1 fruit fly cellular context compared by ENCODE assay signal in the genomic region with DNA sequence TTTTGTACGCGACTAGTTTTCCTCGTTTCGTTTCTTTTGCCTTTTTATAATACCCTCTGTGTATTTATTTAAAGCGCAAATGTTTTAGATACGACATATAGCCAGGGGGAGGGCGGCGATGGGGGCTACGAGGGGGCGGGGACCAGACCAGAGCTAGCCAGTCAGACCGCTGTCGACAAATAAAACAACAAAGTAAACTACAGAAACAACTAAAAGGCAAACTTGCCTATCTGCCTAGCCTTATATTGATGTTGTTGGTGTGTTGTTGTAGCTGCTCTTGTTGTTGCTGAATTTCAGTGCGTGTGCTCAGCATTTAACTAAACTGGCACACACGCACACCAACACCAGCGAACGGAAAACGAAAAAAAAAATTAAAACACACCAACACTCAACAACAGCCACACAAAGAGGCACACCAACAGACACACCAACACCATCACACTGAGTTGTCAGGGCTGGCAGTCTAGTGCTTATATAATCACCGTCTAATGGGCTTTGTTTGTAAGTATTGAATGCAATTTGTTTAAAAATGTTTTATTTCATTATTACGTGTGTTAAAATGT.
A peak's percentile ranks its signal among the peaks of the same experiment; 100 is the strongest.
TF ChIP-seq lines count a peak whose summit lies in the region.

No protein-coding gene starts in this region.

TF ChIP-seq in whole organism, embryonic, 481 proteins besides CTCF, POLR2A, EP300 and RAD21 (continued from another document and continues in another):
- TF ChIP-seq hb (GFP tag; IDR thresholded peaks at IDR 0.05; lab: Robert Waterston, UW; ENCODE audit: partially characterized antibody) (no peak), CG15073 (GFP tag; optimal IDR thresholded peaks at IDR 0.05; lab: Kevin White, UChicago) (no peak), lab (GFP tag; optimal IDR thresholded peaks at IDR 0.05; lab: Kevin White, UChicago) (peak; percentile 70), Sry-δ (GFP tag; optimal IDR thresholded peaks at IDR 0.05; lab: Kevin White, UChicago) (no peak), CG8478 (optimal IDR thresholded peaks at IDR 0.05; lab: Kevin White, UChicago) (peak; percentile 37), CG4854 (GFP tag; optimal IDR thresholded peaks at IDR 0.05; lab: Kevin White, UChicago) (no peak), CG2875 (GFP tag; optimal IDR thresholded peaks at IDR 0.05; lab: Kevin White, UChicago) (no peak), CG32772 (GFP tag; IDR thresholded peaks at IDR 0.05; lab: Robert Waterston, UW) (peak; percentile 60; the same call in 1 of the 2 replicates), CG15696 (tag; optimal IDR thresholded peaks at IDR 0.05; lab: Kevin White, UChicago) (no peak), HLH54F (GFP tag; optimal IDR thresholded peaks at IDR 0.05; lab: Kevin White, UChicago) (no peak), tup (GFP tag; optimal IDR thresholded peaks at IDR 0.05; lab: Kevin White, UChicago) (no peak), CG9609 (GFP tag; optimal IDR thresholded peaks at IDR 0.05; lab: Kevin White, UChicago) (no peak), Hmr (GFP tag; optimal IDR thresholded peaks at IDR 0.05; lab: Kevin White, UChicago) (peak; percentile 52), MESR4 (GFP tag; optimal IDR thresholded peaks at IDR 0.05; lab: Kevin White, UChicago) (no peak), kni (GFP tag; optimal IDR thresholded peaks at IDR 0.05; lab: Kevin White, UChicago) (peak; percentile 81), ase (GFP tag; IDR thresholded peaks at IDR 0.05; lab: Robert Waterston, UW) (no peak), salm (tag; optimal IDR thresholded peaks at IDR 0.05; lab: Kevin White, UChicago) (no peak), CG11696 (GFP tag; IDR thresholded peaks at IDR 0.05; lab: Robert Waterston, UW) (no peak), CG14014 (GFP tag; IDR thresholded peaks at IDR 0.05; lab: Robert Waterston, UW) (no peak), luna (GFP tag; optimal IDR thresholded peaks at IDR 0.05; lab: Kevin White, UChicago) (no peak), Ptx1 (GFP tag; IDR thresholded peaks at IDR 0.05; lab: Robert Waterston, UW) (no peak), ERR (GFP tag; optimal IDR thresholded peaks at IDR 0.05; lab: Kevin White, UChicago) (no peak), nau (GFP tag; optimal IDR thresholded peaks at IDR 0.05; lab: Kevin White, UChicago) (no peak), CG3838 (GFP tag; optimal IDR thresholded peaks at IDR 0.05; lab: Kevin White, UChicago) (peak; percentile 19), HHEX (GFP tag; optimal IDR thresholded peaks at IDR 0.05; lab: Kevin White, UChicago) (peak; percentile 13), ap (GFP tag; IDR thresholded peaks at IDR 0.05; lab: Robert Waterston, UW) (no peak), tx (GFP tag; optimal IDR thresholded peaks at IDR 0.05; lab: Kevin White, UChicago) (peak; percentile 28), slou (GFP tag; optimal IDR thresholded peaks at IDR 0.05; lab: Kevin White, UChicago) (no peak), Stat92E (GFP tag; optimal IDR thresholded peaks at IDR 0.05; lab: Kevin White, UChicago) (no peak), Scr (GFP tag; IDR thresholded peaks at IDR 0.05; lab: Robert Waterston, UW; ENCODE audit: partially characterized antibody) (no peak), hkb (optimal IDR thresholded peaks at IDR 0.05; lab: Kevin White, UChicago) (no peak), hkb (GFP tag; IDR thresholded peaks at IDR 0.05; lab: Robert Waterston, UW) (peak; percentile 47; the same call in 1 of the 2 replicates), cg (GFP tag; optimal IDR thresholded peaks at IDR 0.05; lab: Kevin White, UChicago) (peak; percentile 87), lov (optimal IDR thresholded peaks at IDR 0.05; lab: Kevin White, UChicago) (no peak), lov (GFP tag; IDR thresholded peaks at IDR 0.05; lab: Robert Waterston, UW) (no peak), sc (optimal IDR thresholded peaks at IDR 0.05; lab: Kevin White, UChicago) (no peak), sc (GFP tag; optimal IDR thresholded peaks at IDR 0.05; lab: Kevin White, UChicago) (no peak), Chrac-16 (GFP tag; optimal IDR thresholded peaks at IDR 0.05; lab: Kevin White, UChicago) (no peak), sim (GFP tag; IDR thresholded peaks at IDR 0.05; lab: Robert Waterston, UW) (no peak), CG4328 (GFP tag; optimal IDR thresholded peaks at IDR 0.05; lab: Kevin White, UChicago) (no peak), zfh2 (GFP tag; optimal IDR thresholded peaks at IDR 0.05; lab: Kevin White, UChicago) (no peak), CG18599 (GFP tag; optimal IDR thresholded peaks at IDR 0.05; lab: Kevin White, UChicago) (no peak), NC2β (GFP tag; optimal IDR thresholded peaks at IDR 0.05; lab: Kevin White, UChicago) (no peak), grau (tag; optimal IDR thresholded peaks at IDR 0.05; lab: Kevin White, UChicago) (peak; percentile 18), Blimp-1 (GFP tag; optimal IDR thresholded peaks at IDR 0.05; lab: Kevin White, UChicago) (peak; percentile 21), CG6175 (GFP tag; IDR thresholded peaks at IDR 0.05; lab: Robert Waterston, UW) (no peak), CG7372 (GFP tag; IDR thresholded peaks at IDR 0.05; lab: Robert Waterston, UW) (no peak), cato (GFP tag; optimal IDR thresholded peaks at IDR 0.05; lab: Kevin White, UChicago; ENCODE audit: borderline replicate concordance) (no peak), CG4617 (GFP tag; optimal IDR thresholded peaks at IDR 0.05; lab: Kevin White, UChicago; ENCODE audit: borderline replicate concordance) (no peak), PHDP (tag; optimal IDR thresholded peaks at IDR 0.05; lab: Kevin White, UChicago) (no peak), br (optimal IDR thresholded peaks at IDR 0.05; lab: Kevin White, UChicago) (no peak), GATAe (GFP tag; conservative IDR thresholded peaks at IDR 0.05; lab: Robert Waterston, UW) (no peak), phol (tag; optimal IDR thresholded peaks at IDR 0.05; lab: Kevin White, UChicago) (no peak), CG9727 (GFP tag; optimal IDR thresholded peaks at IDR 0.05; lab: Kevin White, UChicago) (no peak), B-H1 (GFP tag; IDR thresholded peaks at IDR 0.05; lab: Robert Waterston, UW) (no peak; the same call in 2 of the 3 replicates), Xrp1 (GFP tag; IDR thresholded peaks at IDR 0.05; lab: Robert Waterston, UW) (peak; percentile 15; the same call in 1 of the 2 replicates), gsb (GFP tag; IDR thresholded peaks at IDR 0.05; lab: Robert Waterston, UW) (no peak), CG8281 (tag; optimal IDR thresholded peaks at IDR 0.05; lab: Kevin White, UChicago) (no peak), ssp (GFP tag; IDR thresholded peaks at IDR 0.05; lab: Robert Waterston, UW) (no peak), shn (GFP tag; optimal IDR thresholded peaks at IDR 0.05; lab: Kevin White, UChicago) (no peak), D (optimal IDR thresholded peaks at IDR 0.05; lab: Kevin White, UChicago) (no peak), D (GFP tag; optimal IDR thresholded peaks at IDR 0.05; lab: Kevin White, UChicago) (no peak), Doc3 (GFP tag; IDR thresholded peaks at IDR 0.05; lab: Robert Waterston, UW; ENCODE audit: partially characterized antibody) (no peak), amos (GFP tag; IDR thresholded peaks at IDR 0.05; lab: Robert Waterston, UW; ENCODE audit: partially characterized antibody) (no peak), da (GFP tag; optimal IDR thresholded peaks at IDR 0.05; lab: Kevin White, UChicago) (no peak), NfI (GFP tag; optimal IDR thresholded peaks at IDR 0.05; lab: Kevin White, UChicago) (no peak), her (GFP tag; optimal IDR thresholded peaks at IDR 0.05; lab: Kevin White, UChicago) (no peak), Meics (GFP tag; optimal IDR thresholded peaks at IDR 0.05; lab: Kevin White, UChicago) (peak; percentile 46), Optix (GFP tag; IDR thresholded peaks at IDR 0.05; lab: Robert Waterston, UW) (no peak), tin (GFP tag; optimal IDR thresholded peaks at IDR 0.05; lab: Kevin White, UChicago) (no peak), CG30403 (GFP tag; optimal IDR thresholded peaks at IDR 0.05; lab: Kevin White, UChicago) (no peak), pita (GFP tag; optimal IDR thresholded peaks at IDR 0.05; lab: Kevin White, UChicago) (no peak), croc (GFP tag; conservative IDR thresholded peaks at IDR 0.05; lab: Robert Waterston, UW) (no peak), CG13296 (GFP tag; optimal IDR thresholded peaks at IDR 0.05; lab: Kevin White, UChicago) (peak; percentile 59), row (GFP tag; IDR thresholded peaks at IDR 0.05; lab: Robert Waterston, UW) (no peak; the same call in 2 of the 3 replicates), Ada2b (GFP tag; IDR thresholded peaks at IDR 0.05; lab: Robert Waterston, UW) (no peak), nmo (GFP tag; optimal IDR thresholded peaks at IDR 0.05; lab: Kevin White, UChicago) (no peak), chif (GFP tag; optimal IDR thresholded peaks at IDR 0.05; lab: Kevin White, UChicago) (no peak), B-H2 (GFP tag; optimal IDR thresholded peaks at IDR 0.05; lab: Kevin White, UChicago) (peak; percentile 59), inv (GFP tag; IDR thresholded peaks at IDR 0.05; lab: Robert Waterston, UW; ENCODE audit: partially characterized antibody) (no peak), odd (GFP tag; optimal IDR thresholded peaks at IDR 0.05; lab: Kevin White, UChicago) (no peak), Camta (GFP tag; optimal IDR thresholded peaks at IDR 0.05; lab: Kevin White, UChicago) (no peak), CG1233 (GFP tag; optimal IDR thresholded peaks at IDR 0.05; lab: Kevin White, UChicago) (peak; percentile 26), gcm2 (GFP tag; optimal IDR thresholded peaks at IDR 0.05; lab: Kevin White, UChicago) (no peak), CG6765 (GFP tag; optimal IDR thresholded peaks at IDR 0.05; lab: Kevin White, UChicago) (peak; percentile 64), Opbp (GFP tag; IDR thresholded peaks at IDR 0.05; lab: Robert Waterston, UW; ENCODE audit: partially characterized antibody) (no peak), HLH4C (GFP tag; IDR thresholded peaks at IDR 0.05; lab: Robert Waterston, UW; ENCODE audit: partially characterized antibody) (no peak), CG10979 (tag; optimal IDR thresholded peaks at IDR 0.05; lab: Kevin White, UChicago) (no peak), Ets97D (GFP tag; optimal IDR thresholded peaks at IDR 0.05; lab: Kevin White, UChicago) (no peak), rib (GFP tag; IDR thresholded peaks at IDR 0.05; lab: Robert Waterston, UW) (peak; percentile 52; the same call in 1 of the 2 replicates), CG4820 (GFP tag; optimal IDR thresholded peaks at IDR 0.05; lab: Kevin White, UChicago) (no peak), CG18619 (GFP tag; optimal IDR thresholded peaks at IDR 0.05; lab: Kevin White, UChicago) (no peak), CG10654 (GFP tag; optimal IDR thresholded peaks at IDR 0.05; lab: Kevin White, UChicago) (no peak), nerfin-1 (tag; optimal IDR thresholded peaks at IDR 0.05; lab: Kevin White, UChicago) (no peak), CG4730 (GFP tag; IDR thresholded peaks at IDR 0.05; lab: Robert Waterston, UW) (0 out of 2 replicates have a peak, but pooled peaks have one; percentile 12), bigmax (GFP tag; optimal IDR thresholded peaks at IDR 0.05; lab: Kevin White, UChicago) (no peak), lbe (GFP tag; optimal IDR thresholded peaks at IDR 0.05; lab: Kevin White, UChicago) (no peak), CG14710 (tag; optimal IDR thresholded peaks at IDR 0.05; lab: Kevin White, UChicago) (no peak), Hey (tag; optimal IDR thresholded peaks at IDR 0.05; lab: Kevin White, UChicago) (peak; percentile 18), CG6791 (GFP tag; IDR thresholded peaks at IDR 0.05; lab: Robert Waterston, UW; ENCODE audit: partially characterized antibody) (no peak), stc (GFP tag; IDR thresholded peaks at IDR 0.05; lab: Robert Waterston, UW) (peak; percentile 36; the same call in 1 of the 2 replicates), h (optimal IDR thresholded peaks at IDR 0.05; lab: Kevin White, UChicago) (no peak), CG3995 (GFP tag; optimal IDR thresholded peaks at IDR 0.05; lab: Kevin White, UChicago) (no peak), Sox100B (GFP tag; optimal IDR thresholded peaks at IDR 0.05; lab: Kevin White, UChicago) (no peak), CG6689 (GFP tag; IDR thresholded peaks at IDR 0.05; lab: Robert Waterston, UW) (no peak), vfl (GFP tag; optimal IDR thresholded peaks at IDR 0.05; lab: Kevin White, UChicago) (no peak), Deaf1 (tag; optimal IDR thresholded peaks at IDR 0.05; lab: Kevin White, UChicago) (no peak), CG7987 (GFP tag; optimal IDR thresholded peaks at IDR 0.05; lab: Kevin White, UChicago) (peak; percentile 33), CG7556 (GFP tag; optimal IDR thresholded peaks at IDR 0.05; lab: Kevin White, UChicago) (no peak), ewg (GFP tag; optimal IDR thresholded peaks at IDR 0.05; lab: Kevin White, UChicago) (no peak), MBD-R2 (GFP tag; IDR thresholded peaks at IDR 0.05; lab: Robert Waterston, UW) (no peak), Nf-YA (GFP tag; IDR thresholded peaks at IDR 0.05; lab: Robert Waterston, UW) (no peak), jing (GFP tag; optimal IDR thresholded peaks at IDR 0.05; lab: Kevin White, UChicago) (no peak), Side (GFP tag; optimal IDR thresholded peaks at IDR 0.05; lab: Kevin White, UChicago) (no peak), Spps (tag; optimal IDR thresholded peaks at IDR 0.05; lab: Kevin White, UChicago) (no peak), CG10209 (GFP tag; optimal IDR thresholded peaks at IDR 0.05; lab: Kevin White, UChicago) (no peak), pros (GFP tag; optimal IDR thresholded peaks at IDR 0.05; lab: Kevin White, UChicago) (no peak), CG7271 (tag; optimal IDR thresholded peaks at IDR 0.05; lab: Kevin White, UChicago) (no peak), pb (GFP tag; optimal IDR thresholded peaks at IDR 0.05; lab: Kevin White, UChicago) (peak; percentile 31), repo (GFP tag; optimal IDR thresholded peaks at IDR 0.05; lab: Kevin White, UChicago) (no peak), chinmo (GFP tag; IDR thresholded peaks at IDR 0.05; lab: Robert Waterston, UW; ENCODE audit: partially characterized antibody) (peak; percentile 88; the same call in 2 of the 4 replicates), CG17385 (GFP tag; optimal IDR thresholded peaks at IDR 0.05; lab: Kevin White, UChicago) (no peak), CG3847 (GFP tag; IDR thresholded peaks at IDR 0.05; lab: Robert Waterston, UW) (0 out of 2 replicates have a peak, but pooled peaks have one; percentile 11), CG31441 (GFP tag; IDR thresholded peaks at IDR 0.05; lab: Robert Waterston, UW) (no peak), nerfin-2 (GFP tag; IDR thresholded peaks at IDR 0.05; lab: Robert Waterston, UW; ENCODE audit: partially characterized antibody) (no peak), CG1024 (GFP tag; IDR thresholded peaks at IDR 0.05; lab: Robert Waterston, UW) (no peak), Poxn (GFP tag; IDR thresholded peaks at IDR 0.05; lab: Robert Waterston, UW) (no peak), CG6854 (GFP tag; optimal IDR thresholded peaks at IDR 0.05; lab: Kevin White, UChicago) (peak; percentile 9)
